Worm (Caenorhabditis elegans): ENCODE measurements around the gene F14D7.14.

F14D7.14 gene

DNA sequence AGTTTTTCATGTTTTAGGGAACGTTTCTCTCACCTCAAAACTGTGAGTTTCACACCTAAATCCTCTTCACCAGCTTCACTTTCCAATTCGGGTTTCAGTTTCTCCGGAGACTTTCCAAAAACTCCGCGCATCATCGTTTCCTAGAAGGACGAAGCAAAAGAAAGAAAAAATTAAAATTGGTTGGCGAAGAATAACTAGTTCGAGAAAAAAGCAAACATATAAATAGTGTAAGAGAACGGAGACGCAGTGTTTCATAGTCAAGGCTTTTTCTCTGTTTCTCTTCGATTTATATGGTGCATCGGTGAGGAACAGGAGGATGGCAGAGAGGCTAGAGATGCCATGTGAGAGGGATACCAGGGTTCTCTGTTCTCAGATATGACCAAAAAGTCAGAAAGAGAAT is 13.0 kb downstream of the F14D7.14 start, which contains the start of gene F47B8.3:
Gene F47B8.3, minus strand, starts transcription at position 261 of the 400 bp plus-strand sequence.
- TF ChIP-seq eor-1 (tag; optimal IDR thresholded peaks at IDR 0.05) = no peak
- no peak for TF ChIP-seq lin-39 (tag; optimal IDR thresholded peaks at IDR 0.05)
- TF ChIP-seq ceh-9 (tag; optimal IDR thresholded peaks at IDR 0.05) = no peak
- no peak for TF ChIP-seq pqm-1 (tag; optimal IDR thresholded peaks at IDR 0.05)
- TF ChIP-seq mml-1 (tag; optimal IDR thresholded peaks at IDR 0.05) = no peak
- TF ChIP-seq nhr-11 (tag; optimal IDR thresholded peaks at IDR 0.05) = no peak
- TF ChIP-seq lin-15B (tag; optimal IDR thresholded peaks at IDR 0.05) = peak; percentile 15
- no peak for TF ChIP-seq elt-2 (tag; optimal IDR thresholded peaks at IDR 0.05)
- TF ChIP-seq ztf-4 (tag; optimal IDR thresholded peaks at IDR 0.05) = no peak
- TF ChIP-seq unc-62 (GFP tag; optimal IDR thresholded peaks at IDR 0.05) = no peak
- no peak for TF ChIP-seq fkh-2 (tag; optimal IDR thresholded peaks at IDR 0.05)
- peak; percentile 69 for TF ChIP-seq nfya-1 (tag; optimal IDR thresholded peaks at IDR 0.05; ENCODE audit: insufficient read depth)
- TF ChIP-seq lsy-12 (tag; optimal IDR thresholded peaks at IDR 0.05) = no peak
- peak; percentile 6 for TF ChIP-seq nhr-23 (tag; optimal IDR thresholded peaks at IDR 0.05)
- TF ChIP-seq pha-4 (tag; optimal IDR thresholded peaks at IDR 0.05) = peak; percentile 63
- no peak for TF ChIP-seq nhr-76 (tag; optimal IDR thresholded peaks at IDR 0.05)
- TF ChIP-seq aly-2 (tag; optimal IDR thresholded peaks at IDR 0.05) = no peak
- peak; percentile 5 for TF ChIP-seq ama-1 (optimal IDR thresholded peaks at IDR 0.05)
- TF ChIP-seq tbx-2 (tag; optimal IDR thresholded peaks at IDR 0.05) = no peak
- TF ChIP-seq snpc-4 (tag; optimal IDR thresholded peaks at IDR 0.05) = peak; percentile 17
- TF ChIP-seq ceh-82 (tag; optimal IDR thresholded peaks at IDR 0.05) = no peak
- peak; percentile 14 for TF ChIP-seq skn-1 (tag; optimal IDR thresholded peaks at IDR 0.05)
- TF ChIP-seq R02D3.7 (tag; optimal IDR thresholded peaks at IDR 0.05) = no peak
- TF ChIP-seq egl-27 (tag; optimal IDR thresholded peaks at IDR 0.05) = no peak
- no peak for TF ChIP-seq nhr-12 (tag; optimal IDR thresholded peaks at IDR 0.05)
- no peak for TF ChIP-seq nhr-67 (tag; optimal IDR thresholded peaks at IDR 0.05)
- TF ChIP-seq nhr-77 (tag; optimal IDR thresholded peaks at IDR 0.05) = no peak
- TF ChIP-seq ceh-16 (tag; optimal IDR thresholded peaks at IDR 0.05) = no peak
- no peak for TF ChIP-seq ceh-28 (tag; optimal IDR thresholded peaks at IDR 0.05)
- no peak for TF ChIP-seq ztf-11 (tag; optimal IDR thresholded peaks at IDR 0.05)
- TF ChIP-seq elt-3 (tag; optimal IDR thresholded peaks at IDR 0.05) = no peak
- TF ChIP-seq zag-1 (tag; optimal IDR thresholded peaks at IDR 0.05) = no peak
- TF ChIP-seq unc-39 (tag; optimal IDR thresholded peaks at IDR 0.05) = no peak
- TF ChIP-seq mdl-1 (tag; optimal IDR thresholded peaks at IDR 0.05) = no peak
- no peak for TF ChIP-seq sea-2 (GFP tag; optimal IDR thresholded peaks at IDR 0.05)
- peak; percentile 45 for TF ChIP-seq nhr-25 (tag; optimal IDR thresholded peaks at IDR 0.05)
- no peak for TF ChIP-seq fkh-10 (GFP tag; optimal IDR thresholded peaks at IDR 0.05)
- no peak for TF ChIP-seq daf-12 (tag; optimal IDR thresholded peaks at IDR 0.05)
- TF ChIP-seq jun-1 (tag; optimal IDR thresholded peaks at IDR 0.05) = no peak
- no peak for TF ChIP-seq nhr-28 (tag; optimal IDR thresholded peaks at IDR 0.05)
- TF ChIP-seq elt-1 (tag; optimal IDR thresholded peaks at IDR 0.05) = no peak
- TF ChIP-seq ZK546.5 (tag; optimal IDR thresholded peaks at IDR 0.05) = no peak
- no peak for TF ChIP-seq fos-1 (tag; optimal IDR thresholded peaks at IDR 0.05)
- peak; percentile 27 for TF ChIP-seq egl-5 (tag; optimal IDR thresholded peaks at IDR 0.05)
- no peak for TF ChIP-seq nhr-43 (tag; optimal IDR thresholded peaks at IDR 0.05; ENCODE audit: poor library complexity, severe bottlenecking)
- TF ChIP-seq nhr-237 (tag; optimal IDR thresholded peaks at IDR 0.05) = no peak
- peak; percentile 43 for TF ChIP-seq hmg-11 (tag; optimal IDR thresholded peaks at IDR 0.05)
